Worm (Caenorhabditis elegans) whole organism, early embryonic: ENCODE results near the gene srlf-32.

ENCODE experiments used
- B0310.2 ChIP-seq: sonication (generic microtip); optimal IDR thresholded peaks from 2 replicates; lab custom pipeline; 2016; ENCODE audit warnings: mild to moderate bottlenecking, missing genetic modification characterization, missing compliant biosample characterization
- F13C5.2 ChIP-seq: sonication (generic microtip); optimal IDR thresholded peaks from 2 replicates; lab custom pipeline; 2017; ENCODE audit warnings: mild to moderate bottlenecking, missing genetic modification characterization, inconsistent platforms, missing compliant biosample characterization
- aly-1 ChIP-seq: sonication (generic microtip); optimal IDR thresholded peaks from 2 replicates; lab custom pipeline; 2016; ENCODE audit warnings: missing genetic modification characterization, missing compliant biosample characterization
- ama-1 ChIP-seq: fragments of 150-350 bp; optimal IDR thresholded peaks from 2 replicates; lab custom pipeline; 2014
- ceh-13 ChIP-seq: fragments of 200-800 bp; sonication (Bioruptor generic); optimal IDR thresholded peaks from 2 replicates; lab custom pipeline; 2018; ENCODE audit warnings: mild to moderate bottlenecking, missing genetic modification characterization, missing compliant biosample characterization
- ceh-36 ChIP-seq: sonication (generic microtip); optimal IDR thresholded peaks from 2 replicates; lab custom pipeline; 2016; ENCODE audit warnings: missing genetic modification characterization, inconsistent platforms, missing compliant biosample characterization
- ets-7 ChIP-seq: sonication (generic microtip); optimal IDR thresholded peaks from 2 replicates; lab custom pipeline; 2016; ENCODE audit warnings: missing genotype, missing genetic modification characterization, missing compliant biosample characterization
- flt-1 ChIP-seq: fragments of 200-800 bp; sonication (Bioruptor generic); IDR thresholded peaks from 2 replicates; pipeline ENCODE4 v1.3.6; 2022; ENCODE audit warnings: missing genetic modification characterization, missing compliant biosample characterization
- hmbx-1 ChIP-seq: sonication (generic microtip); optimal IDR thresholded peaks from 2 replicates; lab custom pipeline; 2016; ENCODE audit warnings: mild to moderate bottlenecking, missing genetic modification characterization, missing compliant biosample characterization
- hmg-4 ChIP-seq: fragments of 200-800 bp; sonication (Bioruptor generic); optimal IDR thresholded peaks from 2 replicates; lab custom pipeline; 2018; ENCODE audit warnings: mild to moderate bottlenecking, missing genetic modification characterization, missing compliant biosample characterization
- hnd-1 ChIP-seq: sonication (generic microtip); optimal IDR thresholded peaks from 2 replicates; lab custom pipeline; 2016; ENCODE audit warnings: missing genetic modification characterization, missing compliant biosample characterization
- pes-1 ChIP-seq: fragments of 200-800 bp; sonication (Bioruptor generic); IDR thresholded peaks from 2 replicates; pipeline ENCODE4 v1.3.6; 2022; ENCODE audit warnings: missing genetic modification reagents, missing genetic modification characterization, missing compliant biosample characterization
- scrt-1 ChIP-seq: fragments of 200-800 bp; sonication (Bioruptor generic); IDR thresholded peaks from 2 replicates; pipeline ENCODE4 v1.3.6; 2022; ENCODE audit warnings: missing genetic modification characterization, missing compliant biosample characterization
- sea-1 ChIP-seq: fragments of 200-800 bp; sonication (Bioruptor generic); conservative IDR thresholded peaks from 2 replicates; pipeline ENCODE4 v1.3.6; 2022; ENCODE audit warnings: missing genetic modification characterization, missing compliant biosample characterization
- tbx-11 ChIP-seq: fragments of 200-800 bp; sonication (Bioruptor generic); IDR thresholded peaks from 2 replicates; pipeline ENCODE4 v1.3.6; 2022; ENCODE audit warnings: missing genetic modification characterization, missing compliant biosample characterization
- tbx-37 ChIP-seq: fragments of 200-800 bp; sonication (Bioruptor generic); conservative IDR thresholded peaks from 2 replicates; pipeline ENCODE4 v1.3.6; 2022; ENCODE audit warnings: missing genetic modification reagents, missing genetic modification characterization, missing compliant biosample characterization
- tra-4 ChIP-seq: sonication (generic microtip); optimal IDR thresholded peaks from 2 replicates; lab custom pipeline; 2017; ENCODE audit warnings: missing genetic modification characterization, missing compliant biosample characterization

Gene srlf-32

DNA sequence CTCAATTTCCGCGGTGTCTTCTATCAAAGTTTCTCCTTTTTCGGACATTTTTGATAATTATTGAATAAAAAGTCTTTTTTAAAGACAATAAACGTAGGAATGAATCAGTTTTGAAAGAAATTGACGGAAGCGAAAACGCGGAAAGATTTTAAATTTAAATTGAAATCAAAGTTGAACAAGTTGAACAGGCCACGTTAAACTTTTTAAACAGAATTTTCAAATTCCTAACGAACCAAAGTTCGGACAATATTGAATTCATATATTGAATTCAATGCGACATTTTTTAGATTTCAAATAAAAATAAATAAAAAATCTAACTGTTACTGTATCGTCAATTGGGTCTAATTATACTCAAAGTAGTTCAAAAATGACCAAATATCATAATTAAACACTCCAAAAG, 23.9 kb downstream of the srlf-32 start, which contains the start of gene hdl-1:
Gene hdl-1, minus strand, starts transcription at position 101 of the 400 bp plus-strand sequence.
- TF ChIP-seq tbx-37 (no peak), hmg-4 (GFP tag; lab: Kevin White, UChicago) (no peak), pes-1 (GFP tag; lab: Robert Waterston, UW) (no peak), tbx-11 (GFP tag; lab: Robert Waterston, UW) (no peak), ets-7 (tag; lab: Kevin White, UChicago) (no peak), ama-1 (lab: Kevin White, UChicago) (no peak), flt-1 (GFP tag; lab: Robert Waterston, UW) (no peak), scrt-1 (GFP tag; lab: Robert Waterston, UW) (no peak), hmbx-1 (tag; lab: Kevin White, UChicago) (no peak), sea-1 (GFP tag; lab: Robert Waterston, UW) (no peak), tra-4 (no peak), B0310.2 (tag; lab: Kevin White, UChicago) (no peak), ceh-36 (tag; lab: Kevin White, UChicago) (no peak), ceh-13 (no peak), F13C5.2 (tag; lab: Kevin White, UChicago) (no peak), aly-1 (tag; lab: Kevin White, UChicago) (no peak), hnd-1 (tag; lab: Kevin White, UChicago) (no peak)

DNA sequence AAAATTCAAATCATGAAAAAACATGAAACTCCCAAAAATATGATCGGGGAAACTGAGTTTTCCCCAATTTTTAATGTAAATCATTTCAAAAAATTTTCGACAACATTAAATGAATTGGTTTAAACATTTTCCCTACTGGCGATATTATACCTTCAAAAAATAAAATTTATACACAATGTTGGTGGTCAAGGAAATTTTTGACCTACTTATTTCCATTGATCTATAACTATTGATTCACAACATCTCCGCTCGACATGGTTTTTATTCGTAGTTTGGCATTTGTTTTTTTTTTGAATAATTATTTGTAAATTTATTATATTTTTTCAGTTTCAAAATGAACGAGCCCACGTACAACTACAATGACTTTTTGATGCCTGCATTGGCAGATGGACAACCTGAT, 24.4 kb downstream of the srlf-32 start, which contains the start of gene tbx-36:
Gene tbx-36, plus strand, starts transcription at position 301 of the 400 bp plus-strand sequence.
- no peak for TF ChIP-seq ceh-36 (tag; lab: Kevin White, UChicago)
- no peak for TF ChIP-seq pes-1 (GFP tag; lab: Robert Waterston, UW)
- TF ChIP-seq F13C5.2 (tag; lab: Kevin White, UChicago) = no peak
- TF ChIP-seq ets-7 (tag; lab: Kevin White, UChicago) = no peak
- TF ChIP-seq B0310.2 (tag; lab: Kevin White, UChicago) = no peak
- TF ChIP-seq scrt-1 (GFP tag; lab: Robert Waterston, UW) = no peak
- TF ChIP-seq ceh-13 = no peak
- TF ChIP-seq hmbx-1 (tag; lab: Kevin White, UChicago) = no peak
- no peak for TF ChIP-seq sea-1 (GFP tag; lab: Robert Waterston, UW)
- TF ChIP-seq aly-1 (tag; lab: Kevin White, UChicago) = no peak
- TF ChIP-seq tbx-37 = no peak
- TF ChIP-seq flt-1 (GFP tag; lab: Robert Waterston, UW) = no peak

DNA sequence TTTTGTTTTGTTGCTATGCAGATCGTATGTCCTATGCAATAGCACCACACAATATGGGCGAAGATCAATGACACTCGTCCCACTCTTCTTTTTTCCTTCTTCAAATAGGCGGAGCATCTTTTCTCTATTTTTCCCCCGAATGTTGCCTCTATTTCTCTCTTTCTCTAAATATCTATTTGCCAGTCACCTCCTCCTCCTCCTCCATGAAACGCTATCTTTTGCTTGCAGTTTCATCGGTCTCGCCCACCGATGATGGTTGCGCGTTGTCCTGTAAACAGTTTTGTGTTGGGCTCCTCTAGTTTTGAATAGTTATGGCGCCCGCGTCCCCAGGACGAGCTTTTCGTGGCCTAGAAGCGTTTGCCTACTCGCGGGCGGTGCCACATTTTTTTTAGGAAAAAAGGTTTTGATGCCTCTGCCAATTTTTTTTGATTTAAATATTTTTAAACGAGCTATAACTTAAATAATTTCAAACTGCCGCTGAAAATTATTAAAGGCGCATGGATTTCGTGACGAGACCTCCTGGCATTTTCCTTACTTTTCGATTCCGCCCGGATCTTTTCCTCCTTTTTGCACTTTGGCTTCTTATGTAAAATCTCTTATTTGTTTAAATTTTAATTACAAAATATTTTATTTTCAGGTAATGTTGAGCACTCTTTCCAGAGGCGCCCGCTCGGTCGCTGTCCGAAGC, 26.9 kb downstream of the srlf-32 start, which contains the start of gene gdh-1:
Gene gdh-1, plus strand, starts transcription at position 638 of the 688 bp plus-strand sequence.
- TF ChIP-seq ets-7 (tag; lab: Kevin White, UChicago) = no peak
- TF ChIP-seq ceh-13 = no peak
- TF ChIP-seq sea-1 (GFP tag; lab: Robert Waterston, UW) = no peak
- TF ChIP-seq B0310.2 (tag; lab: Kevin White, UChicago) = no peak
- no peak for TF ChIP-seq tbx-37
- TF ChIP-seq ama-1 (lab: Kevin White, UChicago) = no peak
- no peak for TF ChIP-seq ceh-36 (tag; lab: Kevin White, UChicago)
- no peak for TF ChIP-seq F13C5.2 (tag; lab: Kevin White, UChicago)
- no peak for TF ChIP-seq aly-1 (tag; lab: Kevin White, UChicago)
- no peak for TF ChIP-seq scrt-1 (GFP tag; lab: Robert Waterston, UW)
- TF ChIP-seq tbx-11 (GFP tag; lab: Robert Waterston, UW) = no peak
- no peak for TF ChIP-seq tra-4
- TF ChIP-seq hmbx-1 (tag; lab: Kevin White, UChicago) = no peak
- TF ChIP-seq hnd-1 (tag; lab: Kevin White, UChicago) = no peak
- no peak for TF ChIP-seq flt-1 (GFP tag; lab: Robert Waterston, UW)
- TF ChIP-seq hmg-4 (GFP tag; lab: Kevin White, UChicago) = no peak
- TF ChIP-seq pes-1 (GFP tag; lab: Robert Waterston, UW) = no peak

DNA sequence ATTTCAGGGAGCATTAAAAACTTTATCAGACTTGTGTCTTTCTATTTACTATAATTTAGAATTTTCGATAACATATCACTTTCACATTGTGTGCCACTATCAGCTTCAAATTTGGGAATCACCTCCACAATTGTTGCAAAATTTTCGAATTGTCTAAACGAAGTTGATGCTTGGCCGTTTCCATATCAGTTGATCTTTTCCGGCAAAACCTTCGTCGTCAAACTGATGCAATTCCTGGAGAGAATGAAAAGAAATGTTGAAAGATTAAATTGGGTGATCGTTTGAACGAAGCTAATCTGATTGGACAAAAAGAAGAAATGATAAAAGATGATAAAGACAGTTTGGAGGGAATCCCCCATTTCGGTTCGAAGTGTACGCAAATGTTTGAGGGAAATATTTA, 29.8 kb downstream of the srlf-32 start:
- TF ChIP-seq hnd-1 (tag; lab: Kevin White, UChicago) = no peak
- no peak for TF ChIP-seq sea-1 (GFP tag; lab: Robert Waterston, UW)
- no peak for TF ChIP-seq pes-1 (GFP tag; lab: Robert Waterston, UW)
- TF ChIP-seq F13C5.2 (tag; lab: Kevin White, UChicago) = no peak
- no peak for TF ChIP-seq scrt-1 (GFP tag; lab: Robert Waterston, UW)
- TF ChIP-seq tbx-37 = no peak
- TF ChIP-seq ceh-36 (tag; lab: Kevin White, UChicago) = no peak
- no peak for TF ChIP-seq hmg-4 (GFP tag; lab: Kevin White, UChicago)
- no peak for TF ChIP-seq flt-1 (GFP tag; lab: Robert Waterston, UW)
- no peak for TF ChIP-seq ama-1 (lab: Kevin White, UChicago)
- TF ChIP-seq tbx-11 (GFP tag; lab: Robert Waterston, UW) = no peak
- no peak for TF ChIP-seq ets-7 (tag; lab: Kevin White, UChicago)
- no peak for TF ChIP-seq aly-1 (tag; lab: Kevin White, UChicago)

DNA sequence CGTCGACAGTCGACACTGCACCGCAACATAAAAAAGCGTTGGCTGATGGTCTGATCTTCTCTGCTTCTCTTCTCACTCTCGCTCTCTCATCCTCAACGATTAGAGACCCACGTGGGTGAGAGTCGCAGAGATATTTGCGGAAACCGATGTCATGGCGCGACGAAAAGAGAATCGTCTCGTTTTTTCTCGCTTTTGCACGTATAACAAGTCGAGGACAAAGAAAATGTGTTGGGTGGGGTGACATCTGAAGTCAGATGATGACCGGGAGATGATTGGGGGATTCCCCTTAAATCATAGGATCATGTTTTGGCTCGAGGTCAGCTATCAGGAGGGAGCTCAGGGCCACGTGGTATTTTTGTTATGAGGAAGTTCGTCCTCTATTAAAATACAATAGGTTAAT, 30.6 kb downstream of the srlf-32 start:
- TF ChIP-seq ceh-36 (tag; lab: Kevin White, UChicago) = no peak
- TF ChIP-seq hmg-4 (GFP tag; lab: Kevin White, UChicago) = no peak
- TF ChIP-seq tra-4 = no peak
- TF ChIP-seq ets-7 (tag; lab: Kevin White, UChicago) = no peak
- no peak for TF ChIP-seq ama-1 (lab: Kevin White, UChicago)
- no peak for TF ChIP-seq sea-1 (GFP tag; lab: Robert Waterston, UW)

DNA sequence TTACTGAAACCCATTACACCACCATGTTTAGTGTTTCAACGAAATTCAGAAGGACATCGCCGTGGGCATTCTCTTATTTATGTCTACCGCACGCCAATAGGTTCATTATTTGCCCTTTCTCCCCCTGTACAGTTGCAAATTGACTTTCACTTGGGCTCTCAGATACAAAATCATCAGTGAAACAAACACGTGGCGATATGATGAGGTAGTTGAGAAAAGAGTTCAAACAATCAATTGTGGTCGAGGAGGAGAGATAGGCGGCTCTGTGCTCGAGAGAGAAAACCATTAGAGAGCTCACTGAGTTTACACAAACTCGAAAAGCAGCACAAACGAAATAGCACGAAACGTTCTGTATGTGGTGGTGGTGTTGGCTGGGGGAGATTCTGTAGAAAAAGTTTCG, 31.2 kb downstream of the srlf-32 start:
- TF ChIP-seq flt-1 (GFP tag; lab: Robert Waterston, UW) = no peak
- no peak for TF ChIP-seq ama-1 (lab: Kevin White, UChicago)
- TF ChIP-seq hnd-1 (tag; lab: Kevin White, UChicago) = no peak
- no peak for TF ChIP-seq tbx-11 (GFP tag; lab: Robert Waterston, UW)
- TF ChIP-seq tra-4 = no peak
- no peak for TF ChIP-seq B0310.2 (tag; lab: Kevin White, UChicago)
- TF ChIP-seq ceh-13 = no peak
- no peak for TF ChIP-seq sea-1 (GFP tag; lab: Robert Waterston, UW)
- TF ChIP-seq F13C5.2 (tag; lab: Kevin White, UChicago) = no peak
- TF ChIP-seq scrt-1 (GFP tag; lab: Robert Waterston, UW) = no peak
- TF ChIP-seq pes-1 (GFP tag; lab: Robert Waterston, UW) = no peak
